Worm (Caenorhabditis elegans) whole organism, early embryonic: ENCODE data around the gene T21B10.3.

Source experiments
- F13C5.2 ChIP-seq: sonication (generic microtip); optimal IDR thresholded peaks from 2 replicates; lab custom pipeline; 2017; ENCODE audit warnings: mild to moderate bottlenecking, missing genetic modification characterization, inconsistent platforms, missing compliant biosample characterization
- ama-1 ChIP-seq: fragments of 150-350 bp; optimal IDR thresholded peaks from 2 replicates; lab custom pipeline; 2014
- ceh-36 ChIP-seq: sonication (generic microtip); optimal IDR thresholded peaks from 2 replicates; lab custom pipeline; 2016; ENCODE audit warnings: missing genetic modification characterization, inconsistent platforms, missing compliant biosample characterization
- ets-7 ChIP-seq: sonication (generic microtip); optimal IDR thresholded peaks from 2 replicates; lab custom pipeline; 2016; ENCODE audit warnings: missing genotype, missing genetic modification characterization, missing compliant biosample characterization
- flt-1 ChIP-seq: fragments of 200-800 bp; sonication (Bioruptor generic); IDR thresholded peaks from 2 replicates; pipeline ENCODE4 v1.3.6; 2022; ENCODE audit warnings: missing genetic modification characterization, missing compliant biosample characterization
- hmbx-1 ChIP-seq: sonication (generic microtip); optimal IDR thresholded peaks from 2 replicates; lab custom pipeline; 2016; ENCODE audit warnings: mild to moderate bottlenecking, missing genetic modification characterization, missing compliant biosample characterization
- hmg-4 ChIP-seq: fragments of 200-800 bp; sonication (Bioruptor generic); optimal IDR thresholded peaks from 2 replicates; lab custom pipeline; 2018; ENCODE audit warnings: mild to moderate bottlenecking, missing genetic modification characterization, missing compliant biosample characterization
- hnd-1 ChIP-seq: sonication (generic microtip); optimal IDR thresholded peaks from 2 replicates; lab custom pipeline; 2016; ENCODE audit warnings: missing genetic modification characterization, missing compliant biosample characterization
- pes-1 ChIP-seq: fragments of 200-800 bp; sonication (Bioruptor generic); IDR thresholded peaks from 2 replicates; pipeline ENCODE4 v1.3.6; 2022; ENCODE audit warnings: missing genetic modification reagents, missing genetic modification characterization, missing compliant biosample characterization
- sea-1 ChIP-seq: fragments of 200-800 bp; sonication (Bioruptor generic); conservative IDR thresholded peaks from 2 replicates; pipeline ENCODE4 v1.3.6; 2022; ENCODE audit warnings: missing genetic modification characterization, missing compliant biosample characterization
- tra-4 ChIP-seq: sonication (generic microtip); optimal IDR thresholded peaks from 2 replicates; lab custom pipeline; 2017; ENCODE audit warnings: missing genetic modification characterization, missing compliant biosample characterization

DNA sequence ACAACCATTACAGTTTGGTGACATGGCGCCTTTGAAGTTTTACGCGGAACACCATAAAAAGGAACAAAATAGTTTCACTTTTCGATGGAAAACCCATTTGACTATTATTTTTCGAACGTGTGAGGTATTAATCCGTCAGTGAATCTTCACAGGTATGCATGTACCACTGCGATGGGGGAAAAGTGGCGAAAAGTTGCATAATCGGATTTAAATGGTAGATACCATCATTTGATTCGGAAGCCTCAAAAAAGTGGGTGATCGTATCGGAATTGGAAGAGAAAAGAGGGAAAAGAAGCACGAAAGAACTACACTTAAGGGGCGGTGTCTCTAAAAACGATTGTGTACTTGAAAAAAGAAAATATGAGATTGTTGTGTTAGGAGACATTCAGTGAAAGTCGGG lies 19.5 kb downstream of the T21B10.3 start:
- TF ChIP-seq ceh-36 = no peak
- no peak for TF ChIP-seq ets-7 (tag; lab: Kevin White, UChicago)
- TF ChIP-seq hmg-4 = no peak
- TF ChIP-seq sea-1 (GFP tag; lab: Robert Waterston, UW) = no peak
- no peak for TF ChIP-seq hmbx-1 (tag; lab: Kevin White, UChicago)
- no peak for TF ChIP-seq hnd-1 (tag; lab: Kevin White, UChicago)
- no peak for TF ChIP-seq ama-1 (lab: Kevin White, UChicago)
- no peak for TF ChIP-seq pes-1 (GFP tag; lab: Robert Waterston, UW)
- no peak for TF ChIP-seq flt-1
- TF ChIP-seq F13C5.2 (tag; lab: Kevin White, UChicago) = no peak
- no peak for TF ChIP-seq tra-4
